Fruit fly (Drosophila melanogaster) whole organism, prepupa: ENCODE results near the gene CG3630.

Experiments
- Blimp-1 ChIP-seq: fragments of 200-800 bp; sonication (Bioruptor generic); optimal IDR thresholded peaks from 3 replicates; lab custom pipeline; 2017; ENCODE audit warnings: missing biosample characterization, missing genetic modification characterization, mild to moderate bottlenecking, moderate library complexity, missing genetic modification reagents
- CG10631 ChIP-seq: fragments of 200-800 bp; sonication (Bioruptor generic); optimal IDR thresholded peaks from 2 replicates; lab custom pipeline; 2016; ENCODE audit warnings: missing biosample characterization, missing genetic modification characterization
- CG11762 ChIP-seq: fragments of 200-800 bp; sonication (Bioruptor generic); optimal IDR thresholded peaks from 3 replicates; lab custom pipeline; 2016; ENCODE audit warnings: missing biosample characterization, missing genetic modification characterization; ENCODE audit not compliant: insufficient read depth
- CG11902 ChIP-seq: fragments of 200-800 bp; sonication (Bioruptor generic); optimal IDR thresholded peaks from 3 replicates; lab custom pipeline; 2016; ENCODE audit warnings: missing biosample characterization, missing genetic modification characterization
- CG1621 ChIP-seq: fragments of 200-800 bp; sonication (Bioruptor generic); optimal IDR thresholded peaks from 3 replicates; lab custom pipeline; 2018; ENCODE audit warnings: missing biosample characterization, mild to moderate bottlenecking, missing genetic modification characterization
- CG16779 ChIP-seq: fragments of 200-800 bp; sonication (Bioruptor generic); optimal IDR thresholded peaks from 3 replicates; lab custom pipeline; 2017; ENCODE audit warnings: missing biosample characterization, mild to moderate bottlenecking, missing genetic modification characterization
- CG3032 ChIP-seq: fragments of 200-800 bp; optimal IDR thresholded peaks from 2 replicates; lab custom pipeline; 2019; ENCODE audit warnings: missing biosample characterization, mild to moderate bottlenecking, missing genetic modification characterization, moderate library complexity
- CG31627 ChIP-seq: fragments of 200-800 bp; sonication (Bioruptor generic); optimal IDR thresholded peaks from 3 replicates; lab custom pipeline; 2016; ENCODE audit warnings: missing biosample characterization, missing genetic modification characterization
- CG32006 ChIP-seq: fragments of 200-800 bp; sonication (Bioruptor generic); optimal IDR thresholded peaks from 3 replicates; lab custom pipeline; 2017; ENCODE audit warnings: missing biosample characterization, mild to moderate bottlenecking, missing genetic modification characterization
- CG34406 ChIP-seq: fragments of 200-800 bp; sonication (Bioruptor generic); optimal IDR thresholded peaks from 3 replicates; lab custom pipeline; 2016; ENCODE audit warnings: missing biosample characterization, missing genetic modification characterization
- CG4318 ChIP-seq: fragments of 200-800 bp; sonication (Bioruptor generic); optimal IDR thresholded peaks from 3 replicates; lab custom pipeline; 2017; ENCODE audit warnings: missing biosample characterization, mild to moderate bottlenecking, missing genetic modification characterization
- CG6163 ChIP-seq: fragments of 200-800 bp; sonication (Bioruptor generic); IDR thresholded peaks from 3 replicates; pipeline ENCODE4 v1.3.6; 2022; ENCODE audit warnings: missing biosample characterization, missing genetic modification characterization
- CG6808 ChIP-seq: fragments of 200-800 bp; sonication (Bioruptor generic); optimal IDR thresholded peaks from 3 replicates; lab custom pipeline; 2017; ENCODE audit warnings: missing biosample characterization, missing genetic modification characterization, mild to moderate bottlenecking, moderate library complexity, missing genetic modification reagents
- CG7368 ChIP-seq: fragments of 200-800 bp; sonication (Bioruptor generic); optimal IDR thresholded peaks from 3 replicates; lab custom pipeline; 2016; ENCODE audit warnings: missing biosample characterization, missing genetic modification characterization
- CG8119 ChIP-seq: fragments of 200-800 bp; sonication (Bioruptor generic); IDR thresholded peaks from 3 replicates; pipeline ENCODE4 v1.3.6; 2022; ENCODE audit warnings: missing biosample characterization, missing genetic modification characterization
- CG8319 ChIP-seq: fragments of 200-800 bp; sonication (Bioruptor generic); optimal IDR thresholded peaks from 3 replicates; lab custom pipeline; 2016; ENCODE audit warnings: missing biosample characterization, missing genetic modification characterization
- CG8632 ChIP-seq: fragments of 200-800 bp; sonication (Bioruptor generic); optimal IDR thresholded peaks from 3 replicates; lab custom pipeline; 2016; ENCODE audit warnings: missing biosample characterization, missing genetic modification characterization
- CG9139 ChIP-seq: fragments of 200-800 bp; sonication (Bioruptor generic); optimal IDR thresholded peaks from 3 replicates; lab custom pipeline; 2017; ENCODE audit warnings: missing biosample characterization, mild to moderate bottlenecking, missing genetic modification characterization
- Eip78C ChIP-seq: fragments of 200-800 bp; sonication (Bioruptor generic); peaks from one replicate; lab custom pipeline; 2016; ENCODE audit warnings: missing biosample characterization, missing genetic modification characterization
- Ets21C ChIP-seq: fragments of 200-800 bp; sonication (Bioruptor generic); optimal IDR thresholded peaks from 3 replicates; lab custom pipeline; 2016; ENCODE audit warnings: missing biosample characterization, missing genetic modification characterization
- Ets96B ChIP-seq: fragments of 200-800 bp; optimal IDR thresholded peaks from 2 replicates; lab custom pipeline; 2019; ENCODE audit warnings: missing biosample characterization, mild to moderate bottlenecking, missing genetic modification characterization, moderate library complexity
- Gug ChIP-seq: fragments of 200-800 bp; sonication (Bioruptor generic); IDR thresholded peaks from 2 replicates; pipeline ENCODE4 v1.3.6; 2022; ENCODE audit warnings: missing biosample characterization, missing genetic modification characterization
- Hr38 ChIP-seq: sonication (Bioruptor generic); optimal IDR thresholded peaks from 2 replicates; lab custom pipeline; 2016; ENCODE audit warnings: missing biosample characterization, missing genetic modification characterization
- Hr39 ChIP-seq: fragments of 200-800 bp; sonication (Bioruptor generic); optimal IDR thresholded peaks from 2 replicates; lab custom pipeline; 2016; ENCODE audit warnings: missing biosample characterization, missing genetic modification characterization
- Hr4 ChIP-seq: fragments of 200-800 bp; sonication (Bioruptor generic); optimal IDR thresholded peaks from 3 replicates; lab custom pipeline; 2016; ENCODE audit warnings: missing biosample characterization, missing genetic modification characterization
- Lpt ChIP-seq: fragments of 200-800 bp; sonication (Bioruptor generic); optimal IDR thresholded peaks from 3 replicates; lab custom pipeline; 2016; ENCODE audit warnings: missing biosample characterization, missing genetic modification characterization
- Met ChIP-seq: fragments of 200-800 bp; sonication (Bioruptor generic); optimal IDR thresholded peaks from 3 replicates; lab custom pipeline; 2016; ENCODE audit warnings: missing biosample characterization, missing genetic modification characterization
- OdsH ChIP-seq: fragments of 200-800 bp; sonication (Bioruptor generic); optimal IDR thresholded peaks from 3 replicates; lab custom pipeline; 2016; ENCODE audit warnings: missing biosample characterization, missing genetic modification characterization
- Smox ChIP-seq: fragments of 200-800 bp; sonication (Bioruptor generic); optimal IDR thresholded peaks from 3 replicates; lab custom pipeline; 2016; ENCODE audit warnings: missing biosample characterization, missing genetic modification characterization
- Sox102F ChIP-seq: fragments of 200-800 bp; sonication (Bioruptor generic); optimal IDR thresholded peaks from 2 replicates; lab custom pipeline; 2016; ENCODE audit warnings: missing biosample characterization, mild to moderate bottlenecking, missing genetic modification characterization
- Sox14 ChIP-seq: fragments of 200-800 bp; sonication (Bioruptor generic); optimal IDR thresholded peaks from 3 replicates; lab custom pipeline; 2016; ENCODE audit warnings: missing biosample characterization, missing genetic modification characterization
- achi ChIP-seq: fragments of 200-800 bp; sonication (Bioruptor generic); optimal IDR thresholded peaks from 3 replicates; lab custom pipeline; 2016; ENCODE audit warnings: missing biosample characterization, missing genetic modification characterization
- acj6 ChIP-seq: fragments of 200-800 bp; sonication (Bioruptor generic); optimal IDR thresholded peaks from 3 replicates; lab custom pipeline; 2016; ENCODE audit warnings: missing biosample characterization, missing genetic modification characterization
- cyc ChIP-seq: fragments of 200-800 bp; sonication (Bioruptor generic); optimal IDR thresholded peaks from 3 replicates; lab custom pipeline; 2016; ENCODE audit warnings: missing biosample characterization, missing genetic modification characterization
- dac ChIP-seq: fragments of 200-800 bp; sonication (Bioruptor generic); optimal IDR thresholded peaks from 2 replicates; lab custom pipeline; 2017; ENCODE audit warnings: missing biosample characterization, mild to moderate bottlenecking, missing genetic modification characterization
- dsx ChIP-seq: fragments of 200-800 bp; optimal IDR thresholded peaks from 3 replicates; lab custom pipeline; 2019; ENCODE audit warnings: missing biosample characterization, mild to moderate bottlenecking, missing genetic modification characterization, moderate library complexity; ENCODE audit not compliant: poor library complexity, severe bottlenecking
- eg ChIP-seq: fragments of 200-800 bp; sonication (Bioruptor generic); IDR thresholded peaks from 3 replicates; pipeline ENCODE4 v1.3.6; 2022; ENCODE audit warnings: missing biosample characterization, missing genetic modification characterization
- esn ChIP-seq: fragments of 200-800 bp; sonication (Bioruptor generic); optimal IDR thresholded peaks from 2 replicates; lab custom pipeline; 2016; ENCODE audit warnings: missing biosample characterization, mild to moderate bottlenecking, missing genetic modification characterization, moderate library complexity
- fd59A ChIP-seq: fragments of 200-800 bp; sonication (Bioruptor generic); optimal IDR thresholded peaks from 2 replicates; lab custom pipeline; 2017; ENCODE audit warnings: missing biosample characterization, mild to moderate bottlenecking, missing genetic modification characterization, missing genetic modification reagents
- lz ChIP-seq: fragments of 200-800 bp; sonication (Bioruptor generic); optimal IDR thresholded peaks from 3 replicates; lab custom pipeline; 2016; ENCODE audit warnings: missing biosample characterization, missing genetic modification characterization
- pdm3 ChIP-seq: fragments of 200-800 bp; sonication (Bioruptor generic); optimal IDR thresholded peaks from 3 replicates; lab custom pipeline; 2016; ENCODE audit warnings: missing biosample characterization, missing genetic modification characterization
- salr ChIP-seq, 2 experiments: fragments of 200-800 bp; sonication (Bioruptor generic); optimal IDR thresholded peaks; 3 replicates each; lab custom pipeline; 2016 to 2018; ENCODE audit warnings: missing biosample characterization in 2 of 2, missing genetic modification characterization in 2 of 2, mild to moderate bottlenecking in 1 of 2
- ss ChIP-seq, 2 experiments: fragments of 200-800 bp; sonication (Bioruptor generic); optimal IDR thresholded peaks; 2 replicates in 1 of 2; 3 replicates in 1 of 2; lab custom pipeline; 2017 to 2018; ENCODE audit warnings: mild to moderate bottlenecking in 2 of 2, missing biosample characterization in 2 of 2, missing genetic modification characterization in 2 of 2, moderate library complexity in 1 of 2
- svp ChIP-seq: fragments of 200-800 bp; sonication (Bioruptor generic); peaks from one replicate; lab custom pipeline; 2016; ENCODE audit warnings: missing biosample characterization, missing genetic modification characterization
- topi ChIP-seq: fragments of 200-800 bp; sonication (Bioruptor generic); optimal IDR thresholded peaks from 3 replicates; lab custom pipeline; 2016; ENCODE audit warnings: missing biosample characterization, missing genetic modification characterization
- vri ChIP-seq: fragments of 200-800 bp; sonication (Bioruptor generic); optimal IDR thresholded peaks from 3 replicates; lab custom pipeline; 2016; ENCODE audit warnings: missing biosample characterization, mild to moderate bottlenecking, missing genetic modification characterization

Gene CG3630

dm6 chrX:2134226-2134880, 27.6 kb upstream of the CG3630 start (continued):
- peak; percentile 77 for TF ChIP-seq Hr4 (GFP tag; lab: Kevin White, UChicago)
- TF ChIP-seq CG11762 = peak; percentile 68
- peak; percentile 86 for TF ChIP-seq OdsH
- TF ChIP-seq achi = peak; percentile 82
- TF ChIP-seq CG10631 (GFP tag; lab: Kevin White, UChicago) = peak; percentile 83
- peak; percentile 92 for TF ChIP-seq CG31627 (GFP tag; lab: Kevin White, UChicago)
- TF ChIP-seq Met (GFP tag; lab: Kevin White, UChicago) = peak; percentile 94
- TF ChIP-seq ss (GFP tag; optimal IDR thresholded peaks at IDR 0.05; lab: Kevin White, UChicago) = peak; percentile 57 to 69
- TF ChIP-seq CG8632 (GFP tag; lab: Kevin White, UChicago) = peak; percentile 77

dm6 chrX:2134965-2135758, 26.8 kb upstream of the CG3630 start:
- TF ChIP-seq Ets21C (GFP tag; lab: Kevin White, UChicago) = peak; percentile 90
- TF ChIP-seq eg (GFP tag; lab: Robert Waterston, UW) = peak; percentile 69; the same call in 2 of the 3 replicates
- peak; percentile 87 for TF ChIP-seq Sox102F (GFP tag; lab: Kevin White, UChicago)
- TF ChIP-seq lz = peak; percentile 94
- TF ChIP-seq CG8119 (GFP tag; lab: Robert Waterston, UW) = peak; percentile 83
- peak; percentile 86 for TF ChIP-seq CG3032 (tag; lab: Kevin White, UChicago)
- peak; percentile 87 for TF ChIP-seq CG8632 (GFP tag; lab: Kevin White, UChicago)
- peak; percentile 71 for TF ChIP-seq Lpt (GFP tag; lab: Kevin White, UChicago)
- TF ChIP-seq OdsH = peak; percentile 90
- TF ChIP-seq pdm3 = peak; percentile 89
- peak; percentile 84 for TF ChIP-seq CG10631 (GFP tag; lab: Kevin White, UChicago)
- TF ChIP-seq CG9139 = peak; percentile 79
- TF ChIP-seq CG4318 (GFP tag; lab: Kevin White, UChicago) = peak; percentile 68
- peak; percentile 92 for TF ChIP-seq cyc (GFP tag; lab: Kevin White, UChicago)
- TF ChIP-seq achi = peak; percentile 87
- TF ChIP-seq CG6163 (GFP tag; lab: Robert Waterston, UW) = peak; percentile 84
- peak; percentile 87 for TF ChIP-seq CG6808 (GFP tag; lab: Kevin White, UChicago)
- TF ChIP-seq Smox = peak; percentile 92
- peak; percentile 85 for TF ChIP-seq CG8319
- peak; percentile 87 for TF ChIP-seq Ets96B
- TF ChIP-seq acj6 = peak; percentile 87
- peak; percentile 88 for TF ChIP-seq dsx (GFP tag; lab: Kevin White, UChicago)
- TF ChIP-seq CG34406 (GFP tag; lab: Kevin White, UChicago) = peak; percentile 88
- peak; percentile 95 for TF ChIP-seq svp (GFP tag; lab: Kevin White, UChicago)
- peak; percentile 94 for TF ChIP-seq esn (GFP tag; lab: Kevin White, UChicago)
- peak; percentile 92 for TF ChIP-seq Sox14
- TF ChIP-seq CG32006 (GFP tag; lab: Kevin White, UChicago) = peak; percentile 82
- peak; percentile 95 for TF ChIP-seq Met (GFP tag; lab: Kevin White, UChicago)
- peak; percentile 28 for TF ChIP-seq dac
- TF ChIP-seq fd59A (GFP tag; lab: Kevin White, UChicago) = peak; percentile 80
- no peak for TF ChIP-seq Hr38 (GFP tag; lab: Kevin White, UChicago)
- TF ChIP-seq vri (GFP tag; lab: Kevin White, UChicago) = peak; percentile 87
- peak; percentile 67 for TF ChIP-seq Gug (GFP tag; lab: Robert Waterston, UW)
- TF ChIP-seq topi (GFP tag; lab: Kevin White, UChicago) = peak; percentile 95
- TF ChIP-seq CG11902 (GFP tag; lab: Kevin White, UChicago) = peak; percentile 81
- TF ChIP-seq Blimp-1 = peak; percentile 87
- peak; percentile 72 for TF ChIP-seq CG7368 (GFP tag; lab: Kevin White, UChicago)
- TF ChIP-seq salr (GFP tag; optimal IDR thresholded peaks at IDR 0.05; lab: Kevin White, UChicago) = peak; percentile 64 to 66
- TF ChIP-seq Hr4 (GFP tag; lab: Kevin White, UChicago) = peak; percentile 80
- peak; percentile 68 for TF ChIP-seq CG16779 (tag; lab: Kevin White, UChicago)
- TF ChIP-seq Eip78C (GFP tag; lab: Kevin White, UChicago) = peak; percentile 96
- peak; percentile 93 for TF ChIP-seq Hr39 (GFP tag; lab: Kevin White, UChicago)
- peak; percentile 81 for TF ChIP-seq CG1621 (tag; lab: Kevin White, UChicago)
